Fruit fly (Drosophila melanogaster) whole organism, pupa: Measurements from ENCODE around the gene CG8132.
A peak's percentile ranks its signal among the peaks of the same experiment; 100 is the strongest.

Experiments
- CG10348 ChIP-seq: fragments of 200-800 bp; sonication (Bioruptor generic); IDR thresholded peaks from 2 replicates; pipeline ENCODE4 v1.3.6; 2022; ENCODE audit warnings: missing biosample characterization, missing genetic modification characterization
- CG12605 ChIP-seq: fragments of 200-800 bp; sonication (Bioruptor generic); IDR thresholded peaks from 2 replicates; pipeline ENCODE4 v1.3.6; 2022; ENCODE audit warnings: missing biosample characterization, missing genetic modification characterization
- CG13204 ChIP-seq: fragments of 200-800 bp; sonication (Bioruptor generic); optimal IDR thresholded peaks from 2 replicates; lab custom pipeline; 2018; ENCODE audit warnings: missing biosample characterization, mild to moderate bottlenecking, missing genetic modification characterization, moderate library complexity
- CG14655 ChIP-seq: fragments of 200-800 bp; sonication (Bioruptor generic); optimal IDR thresholded peaks from 3 replicates; lab custom pipeline; 2017; ENCODE audit warnings: mild to moderate bottlenecking, missing biosample characterization, missing genetic modification reagents, missing genetic modification characterization
- CG15710 ChIP-seq: fragments of 200-800 bp; sonication (Bioruptor generic); optimal IDR thresholded peaks from 2 replicates; lab custom pipeline; 2018; ENCODE audit warnings: missing biosample characterization, mild to moderate bottlenecking, missing genetic modification characterization, moderate library complexity
- CG17806 ChIP-seq: fragments of 200-800 bp; sonication (Bioruptor generic); optimal IDR thresholded peaks from 2 replicates; lab custom pipeline; 2018; ENCODE audit warnings: missing biosample characterization, mild to moderate bottlenecking, missing genetic modification characterization, moderate library complexity
- CG32121 ChIP-seq: fragments of 200-800 bp; sonication (Bioruptor generic); IDR thresholded peaks from 2 replicates; pipeline ENCODE4 v1.3.6; 2022; ENCODE audit warnings: missing biosample characterization, missing genetic modification characterization
- CG34367 ChIP-seq: fragments of 200-800 bp; sonication (Bioruptor generic); optimal IDR thresholded peaks from 2 replicates; lab custom pipeline; 2018; ENCODE audit warnings: missing biosample characterization, mild to moderate bottlenecking, missing genetic modification characterization
- CG4496 ChIP-seq: fragments of 200-800 bp; sonication (Bioruptor generic); IDR thresholded peaks from 3 replicates; pipeline ENCODE4 v1.3.6; 2022; ENCODE audit warnings: missing biosample characterization, missing genetic modification characterization
- CG8159 ChIP-seq: fragments of 200-800 bp; sonication (Bioruptor generic); optimal IDR thresholded peaks from 3 replicates; lab custom pipeline; 2018; ENCODE audit warnings: missing biosample characterization, mild to moderate bottlenecking, missing genetic modification characterization, moderate library complexity
- CG8301 ChIP-seq: fragments of 200-800 bp; sonication (Bioruptor generic); optimal IDR thresholded peaks from 2 replicates; lab custom pipeline; 2018; ENCODE audit warnings: missing biosample characterization, mild to moderate bottlenecking, missing genetic modification characterization
- CG9948 ChIP-seq: fragments of 200-800 bp; sonication (Bioruptor generic); optimal IDR thresholded peaks from 2 replicates; lab custom pipeline; 2018; ENCODE audit warnings: missing biosample characterization, mild to moderate bottlenecking, missing genetic modification characterization, moderate library complexity
- D1 ChIP-seq: fragments of 200-800 bp; sonication (Bioruptor generic); optimal IDR thresholded peaks from 2 replicates; lab custom pipeline; 2018; ENCODE audit warnings: missing biosample characterization, mild to moderate bottlenecking, missing genetic modification characterization, moderate library complexity
- EcR ChIP-seq: fragments of 200-800 bp; sonication (Bioruptor generic); optimal IDR thresholded peaks from 3 replicates; lab custom pipeline; 2019; ENCODE audit warnings: missing biosample characterization, missing genetic modification characterization, mild to moderate bottlenecking, moderate library complexity, missing genetic modification reagents
- Ets98B ChIP-seq: fragments of 200-800 bp; sonication (Bioruptor generic); IDR thresholded peaks from 2 replicates; pipeline ENCODE4 v1.3.6; 2022; ENCODE audit warnings: missing biosample characterization, missing genetic modification characterization
- Pif1A ChIP-seq: fragments of 200-800 bp; sonication (Bioruptor generic); optimal IDR thresholded peaks from 3 replicates; lab custom pipeline; 2016; ENCODE audit warnings: missing biosample characterization, missing genetic modification characterization
- Pif1B ChIP-seq: fragments of 200-800 bp; sonication (Bioruptor generic); optimal IDR thresholded peaks from 3 replicates; lab custom pipeline; 2016; ENCODE audit warnings: missing biosample characterization, missing genetic modification characterization
- Snoo ChIP-seq: fragments of 200-800 bp; sonication (Bioruptor generic); optimal IDR thresholded peaks from 3 replicates; lab custom pipeline; 2017; ENCODE audit warnings: missing biosample characterization, mild to moderate bottlenecking, missing genetic modification characterization, inconsistent platforms
- fd96Ca ChIP-seq: fragments of 200-800 bp; sonication (Bioruptor generic); IDR thresholded peaks from 3 replicates; pipeline ENCODE4 v1.3.6; 2022; ENCODE audit warnings: missing biosample characterization, missing genetic modification characterization
- gl ChIP-seq: fragments of 200-800 bp; sonication (Bioruptor generic); optimal IDR thresholded peaks from 2 replicates; lab custom pipeline; 2018; ENCODE audit warnings: missing biosample characterization, mild to moderate bottlenecking, missing genetic modification characterization
- rn ChIP-seq: fragments of 200-800 bp; sonication (Bioruptor generic); IDR thresholded peaks from 2 replicates; pipeline ENCODE4 v1.3.6; 2022; ENCODE audit warnings: missing biosample characterization, missing genetic modification characterization

The CG8132 gene

DNA sequence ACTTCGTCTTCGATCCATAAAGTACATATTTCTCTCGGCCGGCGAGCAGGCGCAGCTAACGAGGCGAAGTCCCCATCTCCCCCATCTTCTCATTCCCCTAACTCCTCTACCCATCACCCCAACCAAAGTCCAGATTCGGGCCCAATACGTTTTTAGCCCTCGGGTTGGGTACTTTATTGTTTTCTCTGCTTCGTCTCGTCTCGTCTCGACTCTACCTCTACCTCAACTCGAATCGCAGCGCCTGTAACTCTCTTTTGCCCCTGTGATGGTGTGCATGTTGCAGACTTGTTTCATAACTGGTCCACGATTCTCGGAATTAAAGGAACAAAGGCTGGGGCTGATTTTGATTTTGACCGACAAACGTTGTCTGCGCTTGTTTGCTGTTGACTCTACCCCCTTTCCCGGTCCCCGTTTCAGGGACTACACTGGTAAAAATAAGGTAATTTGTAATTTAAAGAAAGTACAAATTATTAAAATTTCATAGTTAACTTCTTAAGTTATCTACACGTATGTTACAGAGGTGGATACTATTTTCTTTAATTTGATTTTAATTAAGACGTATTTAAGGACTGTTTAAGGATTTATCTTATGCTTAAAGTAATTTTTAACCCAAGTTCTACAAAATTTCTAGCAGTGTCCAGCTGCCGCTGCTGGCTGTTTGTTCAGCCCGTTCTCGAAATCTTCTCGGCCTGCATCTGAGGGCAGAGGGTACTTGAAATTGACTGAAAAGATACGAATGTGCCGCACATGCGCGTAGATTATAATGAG lies 22.5 kb upstream of the CG8132 start:
- TF ChIP-seq Pif1B (GFP tag; lab: Kevin White, UChicago): peak; percentile 88
- TF ChIP-seq CG17806 (tag; lab: Kevin White, UChicago): peak; percentile 86
- peak; percentile 37 for TF ChIP-seq rn (GFP tag; lab: Robert Waterston, UW)
- TF ChIP-seq CG15710 (tag; lab: Kevin White, UChicago): peak; percentile 86
- peak; percentile 88 for TF ChIP-seq Pif1A (GFP tag; lab: Kevin White, UChicago)
- TF ChIP-seq CG12605 (GFP tag; lab: Robert Waterston, UW): no peak
- peak; percentile 79 for TF ChIP-seq CG34367
- TF ChIP-seq CG14655 (GFP tag; lab: Kevin White, UChicago): peak; percentile 77
- peak; percentile 46 for TF ChIP-seq gl (tag; lab: Kevin White, UChicago)
- no peak for TF ChIP-seq CG10348 (GFP tag; lab: Robert Waterston, UW)
- TF ChIP-seq CG13204 (GFP tag; lab: Kevin White, UChicago): peak; percentile 56
- peak; percentile 81 for TF ChIP-seq CG8301 (tag; lab: Kevin White, UChicago)
- peak; percentile 74 for TF ChIP-seq EcR (GFP tag; lab: Kevin White, UChicago)
- peak; percentile 86 for TF ChIP-seq Snoo (tag; lab: Kevin White, UChicago)
- peak; percentile 54; the same call in 2 of the 3 replicates for TF ChIP-seq CG4496 (GFP tag; lab: Robert Waterston, UW)
- TF ChIP-seq CG32121 (GFP tag; lab: Robert Waterston, UW): peak; percentile 54; the same call in 1 of the 2 replicates
- peak; percentile 89 for TF ChIP-seq CG9948 (tag; lab: Kevin White, UChicago)
- peak; percentile 78 for TF ChIP-seq D1 (tag; lab: Kevin White, UChicago)
- no peak for TF ChIP-seq Ets98B (GFP tag; lab: Robert Waterston, UW)
- TF ChIP-seq CG8159: peak; percentile 96
- TF ChIP-seq fd96Ca: peak; percentile 59; the same call in 1 of the 3 replicates
- TF ChIP-seq, all 21 proteins: peak for 18

DNA sequence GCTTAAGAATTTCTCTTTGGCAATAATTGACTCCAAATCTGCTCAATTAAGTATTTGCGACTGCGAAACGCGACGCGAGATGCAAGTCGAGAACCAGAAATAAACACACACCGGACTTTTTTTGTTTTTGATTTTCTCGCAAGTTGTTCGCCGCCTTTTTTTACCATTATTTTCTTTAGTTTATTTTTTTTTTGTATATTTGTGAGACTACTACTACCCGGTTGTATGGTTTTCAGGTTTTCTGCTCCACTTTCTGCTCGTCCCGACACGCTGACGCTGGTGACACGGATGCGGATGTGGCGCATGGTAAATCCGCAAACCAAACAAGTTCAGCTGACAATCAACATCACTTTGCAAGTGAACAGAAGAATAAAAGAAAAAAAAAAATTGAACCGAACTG lies 20.3 kb upstream of the CG8132 start:
- TF ChIP-seq CG12605 (GFP tag; lab: Robert Waterston, UW) (peak; percentile 27; the same call in 1 of the 2 replicates), CG8159 (peak; percentile 34), EcR (GFP tag; lab: Kevin White, UChicago) (peak; percentile 43), CG17806 (tag; lab: Kevin White, UChicago) (no peak), Pif1B (GFP tag; lab: Kevin White, UChicago) (peak; percentile 8), CG13204 (GFP tag; lab: Kevin White, UChicago) (peak; percentile 62), fd96Ca (0 out of 3 replicates have a peak, but pooled peaks have one; percentile 31), Pif1A (GFP tag; lab: Kevin White, UChicago) (no peak), CG15710 (tag; lab: Kevin White, UChicago) (peak; percentile 35), Snoo (tag; lab: Kevin White, UChicago) (no peak), CG34367 (peak; percentile 4), CG32121 (GFP tag; lab: Robert Waterston, UW) (no peak), CG8301 (tag; lab: Kevin White, UChicago) (no peak), CG4496 (GFP tag; lab: Robert Waterston, UW) (peak; percentile 63; the same call in 2 of the 3 replicates), CG10348 (GFP tag; lab: Robert Waterston, UW) (no peak), CG14655 (GFP tag; lab: Kevin White, UChicago) (no peak), rn (GFP tag; lab: Robert Waterston, UW) (no peak), gl (tag; lab: Kevin White, UChicago) (peak; percentile 44), CG9948 (tag; lab: Kevin White, UChicago) (no peak), D1 (tag; lab: Kevin White, UChicago) (no peak), Ets98B (GFP tag; lab: Robert Waterston, UW) (no peak; the same call in 1 of the 2 replicates)

DNA sequence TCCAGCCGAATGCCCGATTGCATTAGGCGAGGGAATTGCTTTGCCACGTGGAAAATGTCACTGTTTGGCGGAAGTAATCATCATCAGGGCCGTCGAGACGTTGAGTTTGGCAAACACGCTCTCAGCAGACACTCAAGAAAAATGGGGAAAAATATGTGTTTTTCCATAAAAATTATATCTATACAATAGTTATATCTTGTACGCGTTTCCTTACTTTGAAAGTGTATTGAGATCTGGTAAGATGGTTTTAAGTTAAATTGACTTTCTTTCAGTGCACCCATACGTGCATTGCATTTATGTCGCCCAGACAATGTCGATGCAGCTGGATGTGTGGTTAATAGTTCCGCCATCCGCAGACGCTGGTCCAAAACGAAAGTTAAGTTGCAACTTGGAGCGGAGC lies 15.3 kb upstream of the CG8132 start:
- TF ChIP-seq Ets98B (GFP tag; lab: Robert Waterston, UW): peak; percentile 57
- no peak for TF ChIP-seq CG34367
- peak; percentile 65 for TF ChIP-seq CG4496 (GFP tag; lab: Robert Waterston, UW)
- TF ChIP-seq gl (tag; lab: Kevin White, UChicago): no peak
- TF ChIP-seq CG9948 (tag; lab: Kevin White, UChicago): no peak
- TF ChIP-seq CG12605 (GFP tag; lab: Robert Waterston, UW): 0 out of 2 replicates have a peak, but pooled peaks have one; percentile 32
- peak; percentile 23; the same call in 1 of the 2 replicates for TF ChIP-seq CG32121 (GFP tag; lab: Robert Waterston, UW)
- TF ChIP-seq CG15710 (tag; lab: Kevin White, UChicago): no peak
- no peak for TF ChIP-seq CG8159
- TF ChIP-seq CG14655 (GFP tag; lab: Kevin White, UChicago): no peak
- no peak for TF ChIP-seq Pif1A (GFP tag; lab: Kevin White, UChicago)
- no peak for TF ChIP-seq EcR (GFP tag; lab: Kevin White, UChicago)
- TF ChIP-seq CG10348 (GFP tag; lab: Robert Waterston, UW): no peak
- TF ChIP-seq CG8301 (tag; lab: Kevin White, UChicago): peak; percentile 14

DNA sequence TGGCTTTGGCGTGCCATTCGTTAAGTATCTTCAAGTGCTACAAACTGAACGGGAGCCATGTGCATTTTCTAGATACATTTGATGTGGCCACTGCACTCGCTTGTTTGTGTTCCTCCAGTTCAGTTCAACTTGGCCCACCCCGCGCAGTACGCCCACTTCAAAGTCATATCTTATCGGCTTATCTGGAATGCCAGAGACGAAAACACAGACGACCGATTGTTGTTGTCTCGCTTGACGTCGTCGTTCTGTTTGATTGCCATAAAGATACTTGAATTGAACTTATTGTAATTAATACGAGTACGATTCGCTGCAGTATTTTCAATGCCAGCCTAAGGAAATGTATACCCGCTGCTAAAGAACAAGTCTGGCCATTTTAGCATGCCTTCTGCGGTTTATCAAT lies 13.7 kb upstream of the CG8132 start:
- TF ChIP-seq CG34367 (no peak), EcR (GFP tag; lab: Kevin White, UChicago) (peak; percentile 71)

DNA sequence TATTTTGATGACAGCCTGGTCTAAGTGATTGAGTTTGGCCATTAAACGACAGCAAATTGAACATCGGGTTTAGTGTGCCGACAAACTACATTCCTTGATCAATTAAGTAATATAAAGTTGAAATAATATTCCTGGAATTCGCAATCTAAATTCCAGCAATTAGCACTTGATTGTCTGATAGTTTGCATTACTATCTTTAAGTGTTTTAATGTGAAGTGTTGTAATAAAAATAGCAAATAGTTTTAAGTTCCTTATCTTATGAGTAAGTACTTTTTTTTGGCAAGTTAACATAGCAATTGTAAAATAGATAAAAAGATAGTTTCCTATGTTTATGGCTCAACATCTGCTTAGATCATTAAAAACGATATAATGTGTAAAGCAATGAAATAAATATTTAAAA lies 13.0 kb upstream of the CG8132 start:
- TF ChIP-seq EcR (GFP tag; lab: Kevin White, UChicago): no peak
- no peak for TF ChIP-seq fd96Ca
- no peak for TF ChIP-seq D1 (tag; lab: Kevin White, UChicago)
- no peak for TF ChIP-seq CG14655 (GFP tag; lab: Kevin White, UChicago)
